Worm (Caenorhabditis elegans) whole organism, young adult: ENCODE data around the gene D1086.21.

Source experiments
- C06A6.2 ChIP-seq: fragments of 200-800 bp; sonication (Bioruptor generic); conservative IDR thresholded peaks from 2 replicates; pipeline ENCODE4 v1.3.6; 2022; ENCODE audit warnings: missing genetic modification characterization, missing compliant biosample characterization
- F10E7.11 ChIP-seq: sonication (generic microtip); optimal IDR thresholded peaks from 2 replicates; lab custom pipeline; 2017; ENCODE audit warnings: mild to moderate bottlenecking, missing genetic modification characterization, moderate library complexity, missing compliant biosample characterization
- F49E8.2 ChIP-seq: sonication (generic microtip); optimal IDR thresholded peaks from 3 replicates; lab custom pipeline; 2017; ENCODE audit warnings: missing genetic modification characterization, mild to moderate bottlenecking, missing compliant biosample characterization, antibody characterized with exemption, moderate library complexity; ENCODE audit not compliant: insufficient read depth
- ama-1 ChIP-seq, 3 experiments: fragments of 150-350 bp in 1 of 3; sonication (generic microtip) in 2 of 3; optimal IDR thresholded peaks; 2 replicates each; lab custom pipeline; 2014 to 2018; ENCODE audit warnings: missing biosample characterization in 2 of 3, missing genetic modification characterization in 2 of 3, missing genetic modification reagents in 2 of 3
- aptf-3 ChIP-seq: fragments of 200-800 bp; sonication (Bioruptor generic); IDR thresholded peaks from 2 replicates; pipeline ENCODE4 v1.3.6; 2022; ENCODE audit warnings: missing genetic modification characterization, missing compliant biosample characterization
- bed-1 ChIP-seq: fragments of 200-800 bp; sonication (Bioruptor generic); IDR thresholded peaks from 2 replicates; pipeline ENCODE4 v1.3.6; 2022; ENCODE audit warnings: missing genetic modification reagents, missing genetic modification characterization, missing compliant biosample characterization
- bed-2 ChIP-seq: fragments of 200-800 bp; sonication (Bioruptor generic); IDR thresholded peaks from 2 replicates; pipeline ENCODE4 v1.3.6; 2022; ENCODE audit warnings: missing genetic modification reagents, missing genetic modification characterization, missing compliant biosample characterization
- hlh-26 ChIP-seq: fragments of 200-800 bp; sonication (Bioruptor generic); conservative IDR thresholded peaks from 2 replicates; pipeline ENCODE4 v1.3.6; 2022; ENCODE audit warnings: missing genetic modification reagents, missing genetic modification characterization, missing compliant biosample characterization
- hmg-1.2 ChIP-seq: fragments of 200-800 bp; sonication (Bioruptor generic); IDR thresholded peaks from 2 replicates; pipeline ENCODE4 v1.3.6; 2022; ENCODE audit warnings: missing genetic modification reagents, missing genetic modification characterization, missing compliant biosample characterization
- madf-3 ChIP-seq: fragments of 200-800 bp; sonication (Bioruptor generic); IDR thresholded peaks from 2 replicates; pipeline ENCODE4 v1.3.6; 2022; ENCODE audit warnings: missing genetic modification reagents, missing genetic modification characterization, missing compliant biosample characterization
- madf-8 ChIP-seq: fragments of 200-800 bp; sonication (Bioruptor generic); conservative IDR thresholded peaks from 2 replicates; pipeline ENCODE4 v1.3.6; 2022; ENCODE audit warnings: missing genetic modification reagents, missing genetic modification characterization, missing compliant biosample characterization
- mes-4 ChIP-seq: sonication (generic microtip); optimal IDR thresholded peaks from 2 replicates; lab custom pipeline; 2016; ENCODE audit warnings: missing genotype, missing genetic modification characterization, missing compliant biosample characterization
- nhr-90 ChIP-seq: sonication (generic microtip); optimal IDR thresholded peaks from 2 replicates; lab custom pipeline; 2016; ENCODE audit warnings: missing genotype, mild to moderate bottlenecking, missing genetic modification characterization, missing compliant biosample characterization
- tbx-9 ChIP-seq: sonication (generic microtip); optimal IDR thresholded peaks from 2 replicates; lab custom pipeline; 2016; ENCODE audit warnings: borderline replicate concordance, missing genetic modification characterization, inconsistent platforms, missing compliant biosample characterization

ce11 chrV:14097358-14097757 is 32.8 kb downstream of the D1086.21 start:
- TF ChIP-seq madf-8 (GFP tag; lab: Robert Waterston, UW): no peak
- TF ChIP-seq hmg-1.2 (GFP tag; lab: Robert Waterston, UW): no peak
- TF ChIP-seq ama-1 (optimal IDR thresholded peaks at IDR 0.05; lab: Kevin White, UChicago): no peak
- no peak for TF ChIP-seq ama-1 (GFP tag; optimal IDR thresholded peaks at IDR 0.05; lab: Kevin White, UChicago)
- no peak for TF ChIP-seq mes-4 (tag; lab: Kevin White, UChicago)
- no peak for TF ChIP-seq aptf-3 (GFP tag; lab: Robert Waterston, UW)
- no peak for TF ChIP-seq bed-1 (GFP tag; lab: Robert Waterston, UW)
- no peak for TF ChIP-seq F10E7.11
- no peak for TF ChIP-seq bed-2 (GFP tag; lab: Robert Waterston, UW)
- TF ChIP-seq nhr-90 (tag; lab: Kevin White, UChicago): no peak
- TF ChIP-seq tbx-9 (tag; lab: Kevin White, UChicago): no peak
- no peak for TF ChIP-seq hlh-26 (GFP tag; lab: Robert Waterston, UW)
- no peak for TF ChIP-seq madf-3 (GFP tag; lab: Robert Waterston, UW)
- TF ChIP-seq C06A6.2 (GFP tag; lab: Robert Waterston, UW): no peak
- no peak for TF ChIP-seq F49E8.2
